Fruit fly (Drosophila melanogaster): ENCODE measurements around the gene CG8773.

DNA sequence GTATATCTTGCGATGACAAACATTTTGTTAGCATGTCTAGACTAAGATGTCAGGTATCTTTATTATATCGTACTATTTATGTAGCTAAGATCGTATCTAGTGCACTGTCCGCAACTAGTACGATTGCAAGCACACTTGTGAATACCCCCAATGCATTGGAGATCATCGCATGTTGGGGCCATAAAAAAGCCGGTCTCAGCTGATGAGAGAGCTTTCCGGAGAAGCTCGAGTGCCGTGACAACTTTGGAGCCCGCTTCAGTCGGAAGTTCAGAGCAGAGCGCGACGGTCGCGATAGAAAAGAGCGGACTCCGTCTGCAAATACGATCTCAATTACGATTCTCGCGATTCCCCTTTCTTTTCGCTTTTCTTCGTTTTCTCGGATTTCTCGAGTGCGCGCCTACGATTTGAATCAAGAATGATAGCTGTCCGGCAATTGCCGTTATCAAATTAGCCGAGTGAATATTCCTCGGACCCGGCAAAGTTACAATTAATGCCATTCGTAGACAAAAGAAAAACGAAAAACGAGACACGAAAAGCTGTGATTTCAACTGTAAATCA is 10.0 kb downstream of the CG8773 start:
- TF ChIP-seq CG17829 (tag; optimal IDR thresholded peaks at IDR 0.05): no peak
- TF ChIP-seq Med (GFP tag): no peak
- no peak for TF ChIP-seq CG18599 (GFP tag; optimal IDR thresholded peaks at IDR 0.05)
- no peak for TF ChIP-seq CG7987 (GFP tag; optimal IDR thresholded peaks at IDR 0.05)
- TF ChIP-seq Gsc (GFP tag; IDR thresholded peaks at IDR 0.05): no peak
- no peak for TF ChIP-seq Max (GFP tag; optimal IDR thresholded peaks at IDR 0.05)
- no peak for TF ChIP-seq Dll (GFP tag; IDR thresholded peaks at IDR 0.05; ENCODE audit: partially characterized antibody)
- no peak for TF ChIP-seq CG34224 (GFP tag; IDR thresholded peaks at IDR 0.05; ENCODE audit: partially characterized antibody)
- TF ChIP-seq fd102C (GFP tag; optimal IDR thresholded peaks at IDR 0.05): no peak
- no peak for TF ChIP-seq CG18619 (GFP tag; optimal IDR thresholded peaks at IDR 0.05)
- TF ChIP-seq CG16813 (GFP tag; IDR thresholded peaks at IDR 0.05; ENCODE audit: partially characterized antibody): no peak

Data from whole organism, embryonic.